Fruit fly (Drosophila melanogaster): Measurements from ENCODE around the gene CG14650.

- TF ChIP-seq CTCF (optimal IDR thresholded peaks at IDR 0.05) (peak; percentile 8 to 9), CG8478 (optimal IDR thresholded peaks at IDR 0.05) (no peak)
Observed at dm6 chr3R:4437113-4437512, at the start of gene CG14650, which contains the start of gene Lipt2.

Data from S2 (cell line).